Worm (Caenorhabditis elegans): ENCODE results near the gene srx-128.

Gene srx-128

DNA sequence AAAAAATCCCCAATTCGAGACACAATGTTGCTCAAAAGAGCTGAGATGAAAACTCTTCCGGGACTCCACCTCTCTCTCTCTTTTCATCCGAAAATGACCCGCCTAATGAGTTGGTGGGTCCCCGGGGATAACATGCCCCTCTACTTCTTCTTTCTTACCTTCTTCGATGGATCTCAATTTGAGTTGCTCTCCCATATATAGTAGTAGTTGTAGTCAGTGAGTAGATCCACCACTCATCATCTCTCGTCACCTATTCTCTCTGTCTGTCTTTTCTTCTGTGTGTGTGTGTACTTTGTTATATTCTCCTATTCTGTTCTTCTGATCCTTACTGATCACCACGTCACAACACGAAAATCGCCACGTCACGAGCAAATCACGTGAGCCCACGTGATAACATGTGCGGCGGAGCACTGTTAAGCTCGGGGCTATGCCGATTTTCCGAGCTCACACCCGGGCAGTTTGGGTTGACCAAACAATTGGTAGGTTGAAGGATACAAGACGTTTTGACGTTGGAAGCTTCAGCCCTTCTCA is 41.0 kb upstream of the srx-128 start, which contains the start of gene twk-32 (continued):
- TF ChIP-seq efl-1 (GFP tag; optimal IDR thresholded peaks at IDR 0.05) (no peak), B0035.1 (tag; optimal IDR thresholded peaks at IDR 0.05) (no peak), nhr-80 (tag; optimal IDR thresholded peaks at IDR 0.05) (no peak), him-1 (tag; optimal IDR thresholded peaks at IDR 0.05) (no peak), hmg-20 (GFP tag; IDR thresholded peaks at IDR 0.05) (no peak), aptf-2 (GFP tag; conservative IDR thresholded peaks at IDR 0.05) (no peak), cebp-2 (GFP tag; IDR thresholded peaks at IDR 0.05) (no peak), F57C9.4 (tag; optimal IDR thresholded peaks at IDR 0.05) (no peak), snpc-3.4 (tag; optimal IDR thresholded peaks at IDR 0.05) (no peak), hrde-1 (tag; optimal IDR thresholded peaks at IDR 0.05; ENCODE audit: borderline replicate concordance) (no peak), Y53F4B.3 (GFP tag; IDR thresholded peaks at IDR 0.05) (no peak), attf-6 (GFP tag; IDR thresholded peaks at IDR 0.05) (no peak), madf-8 (GFP tag; conservative IDR thresholded peaks at IDR 0.05) (no peak), T26A5.8 (tag; optimal IDR thresholded peaks at IDR 0.05) (no peak), ceh-79 (tag; optimal IDR thresholded peaks at IDR 0.05) (no peak), sptf-2 (GFP tag; optimal IDR thresholded peaks at IDR 0.05) (no peak), K11D2.4 (GFP tag; IDR thresholded peaks at IDR 0.05) (0 out of 2 replicates have a peak, but pooled peaks have one; percentile 15), ets-4 (GFP tag; optimal IDR thresholded peaks at IDR 0.05) (no peak), nfya-1 (tag; optimal IDR thresholded peaks at IDR 0.05; ENCODE audit: borderline replicate concordance, insufficient read depth) (no peak), ceh-58 (GFP tag; IDR thresholded peaks at IDR 0.05) (no peak), lag-1 (GFP tag; IDR thresholded peaks at IDR 0.05) (no peak), B0019.2 (GFP tag; conservative IDR thresholded peaks at IDR 0.05) (no peak)

DNA sequence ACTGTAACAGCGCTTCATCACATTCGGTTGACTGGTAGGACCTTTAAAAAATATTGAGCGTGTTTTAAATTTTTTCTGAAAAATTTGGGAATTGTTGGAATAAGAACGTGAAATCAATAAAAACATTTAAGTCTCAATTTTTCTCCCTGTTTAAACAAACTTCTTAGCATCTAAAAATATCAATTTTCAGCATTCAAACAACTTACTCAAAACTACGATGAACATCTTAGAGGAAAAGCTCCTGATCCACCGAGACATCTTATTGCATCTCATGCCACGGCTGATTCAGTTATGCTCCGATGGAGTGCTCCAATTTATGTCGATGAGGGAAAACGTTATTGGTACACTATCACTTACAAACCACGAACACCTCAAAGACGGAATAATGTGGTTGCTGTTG is 38.1 kb upstream of the srx-128 start:
- TF ChIP-seq tbp1 (GFP tag; optimal IDR thresholded peaks at IDR 0.05) (no peak), madf-8 (GFP tag; conservative IDR thresholded peaks at IDR 0.05) (no peak), sptf-2 (GFP tag; optimal IDR thresholded peaks at IDR 0.05) (no peak), efl-1 (GFP tag; optimal IDR thresholded peaks at IDR 0.05) (no peak), madf-3 (GFP tag; IDR thresholded peaks at IDR 0.05) (no peak), T07F8.4 (tag; optimal IDR thresholded peaks at IDR 0.05) (no peak), nfya-2 (GFP tag; IDR thresholded peaks at IDR 0.05) (no peak), lin-35 (GFP tag; optimal IDR thresholded peaks at IDR 0.05) (no peak), Y53G8AR.9 (GFP tag; conservative IDR thresholded peaks at IDR 0.05) (no peak), bed-2 (GFP tag; IDR thresholded peaks at IDR 0.05) (no peak), lsy-27 (tag; optimal IDR thresholded peaks at IDR 0.05; ENCODE audit: borderline replicate concordance, insufficient read depth) (no peak), pha-4 (tag; optimal IDR thresholded peaks at IDR 0.05) (no peak), mes-4 (tag; optimal IDR thresholded peaks at IDR 0.05) (no peak), akir-1 (GFP tag; optimal IDR thresholded peaks at IDR 0.05) (no peak)

DNA sequence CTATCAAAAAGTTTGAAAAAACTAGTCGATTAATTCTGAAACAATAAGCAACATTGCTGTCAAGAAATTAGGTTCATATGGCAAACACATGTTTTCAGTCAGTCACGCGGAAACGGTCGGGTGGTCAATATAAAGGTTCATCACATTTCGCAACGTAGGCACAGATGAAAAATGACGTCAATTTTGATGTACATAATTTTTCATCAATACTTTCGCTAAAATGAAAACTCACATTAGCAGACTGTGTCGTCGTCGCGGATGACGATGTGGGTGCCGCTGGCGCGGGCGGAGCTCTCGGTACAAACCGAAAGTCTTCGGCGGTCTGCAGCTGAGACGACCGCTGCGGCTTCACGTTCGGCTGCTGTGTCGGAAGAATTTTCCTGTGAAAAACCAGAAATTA is 33.4 kb upstream of the srx-128 start, which contains the start of gene swan-2:
swan-2 (minus strand) TSS at position 380 of the 400 bp plus-strand sequence.
- peak; percentile 11 for TF ChIP-seq attf-5 (GFP tag; optimal IDR thresholded peaks at IDR 0.05)
- TF ChIP-seq C06A6.2 (GFP tag; conservative IDR thresholded peaks at IDR 0.05): no peak
- TF ChIP-seq dpff-1 (tag; optimal IDR thresholded peaks at IDR 0.05): no peak
- TF ChIP-seq F39B2.1 (GFP tag; IDR thresholded peaks at IDR 0.05): no peak
- TF ChIP-seq cebp-1 (GFP tag; IDR thresholded peaks at IDR 0.05): peak; percentile 84
- peak; percentile 91 for TF ChIP-seq cebp-1 (tag; optimal IDR thresholded peaks at IDR 0.05)
- no peak for TF ChIP-seq F55B11.4 (tag; optimal IDR thresholded peaks at IDR 0.05; ENCODE audit: borderline replicate concordance, insufficient read depth)
- no peak for TF ChIP-seq unc-130 (GFP tag; optimal IDR thresholded peaks at IDR 0.05)
- no peak for TF ChIP-seq nhr-27 (tag; optimal IDR thresholded peaks at IDR 0.05)
- TF ChIP-seq zfh-2 (GFP tag; conservative IDR thresholded peaks at IDR 0.05): peak; percentile 83
- TF ChIP-seq madf-8 (GFP tag; conservative IDR thresholded peaks at IDR 0.05): no peak
- no peak for TF ChIP-seq nfya-2 (GFP tag; IDR thresholded peaks at IDR 0.05)
- no peak for TF ChIP-seq bed-2 (GFP tag; IDR thresholded peaks at IDR 0.05)
- TF ChIP-seq egrh-3 (GFP tag; IDR thresholded peaks at IDR 0.05): peak; percentile 46; the same call in 1 of the 2 replicates

Data from whole organism, young adult.